Fruit fly (Drosophila melanogaster): ENCODE data around the gene Cyp4ac1.
A peak's percentile ranks its signal among the peaks of the same experiment; 100 is the strongest.

Cyp4ac1 gene

dm6 chr2L:5252399-5253030 lies 11.3 kb upstream of the Cyp4ac1 start:
- TF ChIP-seq HLH106 (tag; optimal IDR thresholded peaks at IDR 0.05) (peak; percentile 82), dl (GFP tag; optimal IDR thresholded peaks at IDR 0.05; ENCODE audit: insufficient read depth in 1 of 2, partially characterized antibody in 2 of 2) (no peak), woc (GFP tag; optimal IDR thresholded peaks at IDR 0.05) (peak; percentile 90), Vsx2 (GFP tag; optimal IDR thresholded peaks at IDR 0.05; ENCODE audit: partially characterized antibody) (peak; percentile 14), N (GFP tag; optimal IDR thresholded peaks at IDR 0.05) (no peak), Jra (GFP tag; optimal IDR thresholded peaks at IDR 0.05) (peak; percentile 72), Rel (GFP tag; optimal IDR thresholded peaks at IDR 0.05) (no peak), Rel (tag; optimal IDR thresholded peaks at IDR 0.05) (peak; percentile 17), OdsH (GFP tag; optimal IDR thresholded peaks at IDR 0.05) (peak; percentile 82), dsf (GFP tag; optimal IDR thresholded peaks at IDR 0.05; ENCODE audit: borderline replicate concordance) (peak; percentile 21), usp (GFP tag; optimal IDR thresholded peaks at IDR 0.05) (no peak), br (GFP tag; optimal IDR thresholded peaks at IDR 0.05) (peak; percentile 75), fru (GFP tag; optimal IDR thresholded peaks at IDR 0.05) (peak; percentile 87), GATAd (GFP tag; optimal IDR thresholded peaks at IDR 0.05) (no peak), Mio (GFP tag; optimal IDR thresholded peaks at IDR 0.05) (no peak), CrebA (GFP tag; optimal IDR thresholded peaks at IDR 0.05; ENCODE audit: borderline replicate concordance) (peak; percentile 61), Hnf4 (GFP tag; optimal IDR thresholded peaks at IDR 0.05) (peak; percentile 31), Dif (GFP tag; optimal IDR thresholded peaks at IDR 0.05; ENCODE audit: partially characterized antibody) (peak; percentile 41), psq (GFP tag; optimal IDR thresholded peaks at IDR 0.05) (peak; percentile 77), ey (GFP tag; optimal IDR thresholded peaks at IDR 0.05) (peak; percentile 81), h (GFP tag; optimal IDR thresholded peaks at IDR 0.05) (peak; percentile 82), Sp1 (GFP tag; optimal IDR thresholded peaks at IDR 0.05) (peak; percentile 80), tai (GFP tag; optimal IDR thresholded peaks at IDR 0.05) (peak; percentile 74), sv (GFP tag; optimal IDR thresholded peaks at IDR 0.05) (no peak), lola (GFP tag; optimal IDR thresholded peaks at IDR 0.05) (no peak), dmrt93B (GFP tag; optimal IDR thresholded peaks at IDR 0.05) (peak; percentile 60), Myc (optimal IDR thresholded peaks at IDR 0.05) (no peak), foxo (GFP tag; optimal IDR thresholded peaks at IDR 0.05) (peak in 1 of 2 experiments; percentile 81), Hr78 (GFP tag; optimal IDR thresholded peaks at IDR 0.05) (no peak), rgr (GFP tag; optimal IDR thresholded peaks at IDR 0.05) (peak; percentile 66), CG9705 (GFP tag; optimal IDR thresholded peaks at IDR 0.05) (peak; percentile 58), Hr83 (GFP tag; optimal IDR thresholded peaks at IDR 0.05; ENCODE audit: poor library complexity, severe bottlenecking) (no peak), brk (GFP tag; optimal IDR thresholded peaks at IDR 0.05) (peak; percentile 63), sage (GFP tag; optimal IDR thresholded peaks at IDR 0.05) (no peak), Abd-B (GFP tag; optimal IDR thresholded peaks at IDR 0.05) (no peak), jim (GFP tag; optimal IDR thresholded peaks at IDR 0.05) (no peak), CG32264 (GFP tag; optimal IDR thresholded peaks at IDR 0.05) (no peak), pan (optimal IDR thresholded peaks at IDR 0.05) (no peak), Dfd (GFP tag; optimal IDR thresholded peaks at IDR 0.05) (no peak)

dm6 chr2L:5254105-5254711 lies 9.6 kb upstream of the Cyp4ac1 start:
- peak; percentile 95 for TF ChIP-seq Hnf4 (GFP tag; optimal IDR thresholded peaks at IDR 0.05)
- TF ChIP-seq Sp1 (GFP tag; optimal IDR thresholded peaks at IDR 0.05): peak; percentile 96
- TF ChIP-seq h (GFP tag; optimal IDR thresholded peaks at IDR 0.05): peak; percentile 96
- TF ChIP-seq tai (GFP tag; optimal IDR thresholded peaks at IDR 0.05): peak; percentile 87
- peak; percentile 80 for TF ChIP-seq CrebA (GFP tag; optimal IDR thresholded peaks at IDR 0.05; ENCODE audit: borderline replicate concordance)
- TF ChIP-seq sage (GFP tag; optimal IDR thresholded peaks at IDR 0.05): peak; percentile 92
- no peak for TF ChIP-seq usp (GFP tag; optimal IDR thresholded peaks at IDR 0.05)
- TF ChIP-seq fru (GFP tag; optimal IDR thresholded peaks at IDR 0.05): peak; percentile 97
- peak; percentile 7 for TF ChIP-seq Mio (GFP tag; optimal IDR thresholded peaks at IDR 0.05)
- TF ChIP-seq pan (optimal IDR thresholded peaks at IDR 0.05): no peak
- TF ChIP-seq Abd-B (GFP tag; optimal IDR thresholded peaks at IDR 0.05): no peak
- TF ChIP-seq CG32264 (GFP tag; optimal IDR thresholded peaks at IDR 0.05): peak; percentile 93
- TF ChIP-seq Dif (GFP tag; optimal IDR thresholded peaks at IDR 0.05; ENCODE audit: partially characterized antibody): no peak
- peak; percentile 96 for TF ChIP-seq OdsH (GFP tag; optimal IDR thresholded peaks at IDR 0.05)
- TF ChIP-seq jim (GFP tag; optimal IDR thresholded peaks at IDR 0.05): no peak
- TF ChIP-seq brk (GFP tag; optimal IDR thresholded peaks at IDR 0.05): peak; percentile 92
- TF ChIP-seq Dfd (GFP tag; optimal IDR thresholded peaks at IDR 0.05): no peak
- peak; percentile 10 for TF ChIP-seq Rel (GFP tag; optimal IDR thresholded peaks at IDR 0.05)
- TF ChIP-seq Rel (tag; optimal IDR thresholded peaks at IDR 0.05): peak; percentile 60
- TF ChIP-seq Myc (optimal IDR thresholded peaks at IDR 0.05): no peak
- peak; percentile 96 for TF ChIP-seq ey (GFP tag; optimal IDR thresholded peaks at IDR 0.05)
- TF ChIP-seq dl (GFP tag; optimal IDR thresholded peaks at IDR 0.05; ENCODE audit: insufficient read depth in 1 of 2, partially characterized antibody in 2 of 2): no peak
- TF ChIP-seq rgr (GFP tag; optimal IDR thresholded peaks at IDR 0.05): peak; percentile 95
- no peak for TF ChIP-seq lola (GFP tag; optimal IDR thresholded peaks at IDR 0.05)
- TF ChIP-seq HLH106 (tag; optimal IDR thresholded peaks at IDR 0.05): peak; percentile 95
- TF ChIP-seq N (GFP tag; optimal IDR thresholded peaks at IDR 0.05): no peak
- peak; percentile 76 for TF ChIP-seq dsf (GFP tag; optimal IDR thresholded peaks at IDR 0.05; ENCODE audit: borderline replicate concordance)
- no peak for TF ChIP-seq Hr78 (GFP tag; optimal IDR thresholded peaks at IDR 0.05)
- peak; percentile 91 for TF ChIP-seq psq (GFP tag; optimal IDR thresholded peaks at IDR 0.05)
- TF ChIP-seq foxo (GFP tag; optimal IDR thresholded peaks at IDR 0.05): peak; percentile 74 to 97
- no peak for TF ChIP-seq GATAd (GFP tag; optimal IDR thresholded peaks at IDR 0.05)
- peak; percentile 72 for TF ChIP-seq CG9705 (GFP tag; optimal IDR thresholded peaks at IDR 0.05)
- TF ChIP-seq woc (GFP tag; optimal IDR thresholded peaks at IDR 0.05): peak; percentile 95
- TF ChIP-seq sv (GFP tag; optimal IDR thresholded peaks at IDR 0.05): no peak
- TF ChIP-seq Hr83 (GFP tag; optimal IDR thresholded peaks at IDR 0.05; ENCODE audit: poor library complexity, severe bottlenecking): no peak
- TF ChIP-seq dmrt93B (GFP tag; optimal IDR thresholded peaks at IDR 0.05): peak; percentile 89
- TF ChIP-seq br (GFP tag; optimal IDR thresholded peaks at IDR 0.05): peak; percentile 96
- TF ChIP-seq Vsx2 (GFP tag; optimal IDR thresholded peaks at IDR 0.05; ENCODE audit: partially characterized antibody): no peak
- peak; percentile 82 for TF ChIP-seq Jra (GFP tag; optimal IDR thresholded peaks at IDR 0.05)
